Fruit fly (Drosophila melanogaster): ENCODE results near the gene grp.
A peak's percentile ranks its signal among the peaks of the same experiment; 100 is the strongest.

The grp gene

DNA sequence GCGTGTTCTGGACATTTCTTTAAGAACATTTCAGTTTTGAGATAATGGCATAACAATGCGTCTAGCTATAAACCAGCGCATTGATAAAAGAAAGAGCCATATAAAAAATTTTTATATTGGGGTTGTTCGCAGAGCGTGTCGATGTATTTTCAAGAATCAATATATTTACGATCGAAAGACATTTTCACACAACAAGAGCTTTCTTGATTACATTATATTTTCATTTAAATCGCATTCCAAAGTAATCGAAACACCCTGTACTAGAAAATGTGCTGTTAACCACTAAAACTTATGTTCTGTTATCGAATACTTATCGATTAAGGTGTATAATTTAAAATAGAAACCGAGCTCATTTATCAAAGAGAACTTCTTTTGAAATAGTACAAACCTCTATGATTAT lies 23.9 kb downstream of the grp start (continued):
- TF ChIP-seq Med (GFP tag): peak; percentile 91
- TF ChIP-seq z (GFP tag; IDR thresholded peaks at IDR 0.05): no peak
- peak; percentile 10 for TF ChIP-seq CG17568 (GFP tag; optimal IDR thresholded peaks at IDR 0.05)
- TF ChIP-seq row (GFP tag; IDR thresholded peaks at IDR 0.05): peak; percentile 60
- TF ChIP-seq sob (GFP tag; IDR thresholded peaks at IDR 0.05): peak; percentile 55; the same call in 1 of the 2 replicates
- TF ChIP-seq CG12236 (GFP tag; optimal IDR thresholded peaks at IDR 0.05): peak; percentile 14
- TF ChIP-seq esg (GFP tag; conservative IDR thresholded peaks at IDR 0.05): peak; percentile 21; the same call in 1 of the 2 replicates
- peak; percentile 11 for TF ChIP-seq CG12299 (tag; optimal IDR thresholded peaks at IDR 0.05)
- TF ChIP-seq lilli (GFP tag; optimal IDR thresholded peaks at IDR 0.05): peak; percentile 70
- no peak for TF ChIP-seq kni (GFP tag; optimal IDR thresholded peaks at IDR 0.05)
- TF ChIP-seq az2 (GFP tag; optimal IDR thresholded peaks at IDR 0.05): peak; percentile 31
- TF ChIP-seq CG7556 (GFP tag; optimal IDR thresholded peaks at IDR 0.05): peak; percentile 19
- TF ChIP-seq NC2β (GFP tag; optimal IDR thresholded peaks at IDR 0.05): peak; percentile 15
- peak; percentile 18 for TF ChIP-seq slou (GFP tag; optimal IDR thresholded peaks at IDR 0.05)
- peak; percentile 37 for TF ChIP-seq nmo (GFP tag; optimal IDR thresholded peaks at IDR 0.05)
- no peak for TF ChIP-seq CG3726 (GFP tag; IDR thresholded peaks at IDR 0.05)
- no peak for TF ChIP-seq Opbp (GFP tag; IDR thresholded peaks at IDR 0.05; ENCODE audit: partially characterized antibody)
- TF ChIP-seq CG10274 (GFP tag; optimal IDR thresholded peaks at IDR 0.05): no peak
- no peak for TF ChIP-seq ftz-f1 (GFP tag; optimal IDR thresholded peaks at IDR 0.05)
- peak; percentile 63 for TF ChIP-seq CG15269 (tag; optimal IDR thresholded peaks at IDR 0.05)
- TF ChIP-seq CG12104 (GFP tag; optimal IDR thresholded peaks at IDR 0.05): peak; percentile 43
- TF ChIP-seq CG7786 (GFP tag; optimal IDR thresholded peaks at IDR 0.05): peak; percentile 24
- TF ChIP-seq dysf (GFP tag; IDR thresholded peaks at IDR 0.05): peak; percentile 62; the same call in 2 of the 3 replicates
- TF ChIP-seq CG30403 (GFP tag; optimal IDR thresholded peaks at IDR 0.05): peak; percentile 62
- peak; percentile 25 for TF ChIP-seq CG33213 (GFP tag; optimal IDR thresholded peaks at IDR 0.05)
- TF ChIP-seq TFAM (GFP tag; optimal IDR thresholded peaks at IDR 0.05): no peak
- peak; percentile 38 for TF ChIP-seq CG12155 (GFP tag; optimal IDR thresholded peaks at IDR 0.05)
- TF ChIP-seq bab2 (GFP tag; optimal IDR thresholded peaks at IDR 0.05): peak; percentile 19
- peak; percentile 20; the same call in 1 of the 2 replicates for TF ChIP-seq MBD-R2 (GFP tag; IDR thresholded peaks at IDR 0.05)
- TF ChIP-seq ranshi (GFP tag; IDR thresholded peaks at IDR 0.05): peak; percentile 61; the same call in 1 of the 2 replicates
- peak; percentile 34 for TF ChIP-seq ems (GFP tag; optimal IDR thresholded peaks at IDR 0.05)
- peak; percentile 44; the same call in 1 of the 2 replicates for TF ChIP-seq Atf6 (GFP tag; IDR thresholded peaks at IDR 0.05)
- TF ChIP-seq B-H2 (GFP tag; optimal IDR thresholded peaks at IDR 0.05): peak; percentile 31
- TF ChIP-seq CG14014 (GFP tag; IDR thresholded peaks at IDR 0.05): peak; percentile 21; the same call in 1 of the 2 replicates
- no peak for TF ChIP-seq Mad (GFP tag; optimal IDR thresholded peaks at IDR 0.05)
- peak; percentile 23 for TF ChIP-seq CG1647 (GFP tag; optimal IDR thresholded peaks at IDR 0.05)
- peak in 1 of 2 experiments; percentile 28 for TF ChIP-seq Hr51 (GFP tag; optimal IDR thresholded peaks at IDR 0.05)
- peak; percentile 1 for TF ChIP-seq CG33557 (GFP tag; optimal IDR thresholded peaks at IDR 0.05)
- peak; percentile 64 for TF ChIP-seq mam (GFP tag; optimal IDR thresholded peaks at IDR 0.05)
- peak; percentile 40 for TF ChIP-seq Hsf (GFP tag; optimal IDR thresholded peaks at IDR 0.05)
- peak; percentile 25 for TF ChIP-seq crc (GFP tag; optimal IDR thresholded peaks at IDR 0.05)
- peak; percentile 62 for TF ChIP-seq CG17385 (GFP tag; optimal IDR thresholded peaks at IDR 0.05)
- TF ChIP-seq CG11398 (GFP tag; optimal IDR thresholded peaks at IDR 0.05): no peak
- TF ChIP-seq HLH54F (GFP tag; optimal IDR thresholded peaks at IDR 0.05): peak; percentile 48
- peak; percentile 37 for TF ChIP-seq Chrac-16 (GFP tag; optimal IDR thresholded peaks at IDR 0.05)
- no peak for TF ChIP-seq CG18599 (GFP tag; optimal IDR thresholded peaks at IDR 0.05)
- no peak for TF ChIP-seq CG8944 (GFP tag; optimal IDR thresholded peaks at IDR 0.05)
- peak; percentile 32 for TF ChIP-seq CG4820 (GFP tag; optimal IDR thresholded peaks at IDR 0.05)
- peak; percentile 41; the same call in 1 of the 2 replicates for TF ChIP-seq CG3847 (GFP tag; IDR thresholded peaks at IDR 0.05)
- TF ChIP-seq pros (GFP tag; optimal IDR thresholded peaks at IDR 0.05): no peak
- TF ChIP-seq CG12659 (GFP tag; optimal IDR thresholded peaks at IDR 0.05): peak; percentile 59
